Worm (Caenorhabditis elegans): ENCODE results near the gene Y116F11B.8.

ce11 chrV:19845927-19846845 lies 11.2 kb upstream of the Y116F11B.8 start, which contains the start of gene Y116F11B.6:
- TF ChIP-seq gmeb-2 (tag; optimal IDR thresholded peaks at IDR 0.05), result no peak
- TF ChIP-seq ama-1 (optimal IDR thresholded peaks at IDR 0.05), result no peak
- TF ChIP-seq pha-4 (tag; optimal IDR thresholded peaks at IDR 0.05), result no peak
- no peak for TF ChIP-seq dmd-4 (tag; optimal IDR thresholded peaks at IDR 0.05; ENCODE audit: borderline replicate concordance)

Data from whole organism, late embryonic.